Fruit fly (Drosophila melanogaster) whole organism, embryonic: ENCODE measurements around the gene Nup107.
A peak's percentile ranks its signal among the peaks of the same experiment; 100 is the strongest.

Experiments
- Antp ChIP-seq: fragments of 200-800 bp; sonication (Bioruptor generic); optimal IDR thresholded peaks from 3 replicates; lab custom pipeline; 2016; ENCODE audit warnings: missing biosample characterization, missing genetic modification characterization
- Awh ChIP-seq: fragments of 200-800 bp; sonication (Bioruptor generic); IDR thresholded peaks from 2 replicates; pipeline ENCODE4, ENCODE4 v1.3.6; 2022; ENCODE audit warnings: missing biosample characterization, missing genetic modification characterization
- CG11504 ChIP-seq: fragments of 200-800 bp; sonication (Bioruptor generic); optimal IDR thresholded peaks from 3 replicates; lab custom pipeline; 2019; ENCODE audit warnings: missing biosample characterization, mild to moderate bottlenecking, missing genetic modification characterization, moderate library complexity
- CG11560 ChIP-seq: fragments of 200-800 bp; sonication (Bioruptor generic); IDR thresholded peaks from 3 replicates; pipeline ENCODE4 v1.3.6; 2022; ENCODE audit warnings: missing biosample characterization, missing genetic modification characterization
- CG12236 ChIP-seq: fragments of 200-800 bp; sonication (Bioruptor generic); optimal IDR thresholded peaks from 2 replicates; lab custom pipeline; 2016; ENCODE audit warnings: missing biosample characterization, missing genetic modification characterization
- CG16815 ChIP-seq: fragments of 200-800 bp; sonication (Bioruptor generic); optimal IDR thresholded peaks from 3 replicates; lab custom pipeline; 2017; ENCODE audit warnings: missing biosample characterization, mild to moderate bottlenecking, missing genetic modification characterization
- CG31365 ChIP-seq: fragments of 200-800 bp; sonication (Bioruptor generic); optimal IDR thresholded peaks from 2 replicates; lab custom pipeline; 2018; ENCODE audit warnings: missing biosample characterization, mild to moderate bottlenecking, missing genetic modification characterization
- CG32767 ChIP-seq: fragments of 200-800 bp; sonication (Bioruptor generic); IDR thresholded peaks from 2 replicates; pipeline ENCODE4 v1.3.6; 2022; ENCODE audit warnings: missing biosample characterization, missing genetic modification characterization
- CG3726 ChIP-seq: fragments of 200-800 bp; sonication (Bioruptor generic); IDR thresholded peaks from 3 replicates; pipeline ENCODE4, ENCODE4 v1.3.6; 2022; ENCODE audit warnings: missing biosample characterization, missing genetic modification characterization
- CG43689 ChIP-seq: fragments of 200-800 bp; sonication (Bioruptor generic); IDR thresholded peaks from 2 replicates; pipeline ENCODE4 v1.3.6; 2022; ENCODE audit warnings: missing biosample characterization, missing genetic modification characterization
- CG4707 ChIP-seq: fragments of 200-800 bp; sonication (Bioruptor generic); optimal IDR thresholded peaks from 2 replicates; lab custom pipeline; 2018; ENCODE audit warnings: missing biosample characterization, mild to moderate bottlenecking, missing genetic modification characterization, moderate library complexity
- CG5180 ChIP-seq: fragments of 200-800 bp; sonication (Bioruptor generic); optimal IDR thresholded peaks from 3 replicates; lab custom pipeline; 2017; ENCODE audit warnings: missing biosample characterization, missing genetic modification characterization, mild to moderate bottlenecking, moderate library complexity, missing genetic modification reagents
- CG6254 ChIP-seq: fragments of 200-800 bp; sonication (Bioruptor generic); optimal IDR thresholded peaks from 3 replicates; lab custom pipeline; 2017; ENCODE audit warnings: mild to moderate bottlenecking, missing biosample characterization, missing genetic modification reagents, missing genetic modification characterization
- CG8290 ChIP-seq, 3 experiments: fragments of 200-800 bp; sonication (Bioruptor generic); optimal IDR thresholded peaks; 2 replicates each; lab custom pipeline; 2016 to 2019; ENCODE audit warnings: missing biosample characterization in 3 of 3, missing genetic modification characterization in 3 of 3, mild to moderate bottlenecking in 2 of 3, moderate library complexity in 1 of 3
- CTCF ChIP-seq: fragments of 200-800 bp; sonication (Bioruptor generic); optimal IDR thresholded peaks from 2 replicates; lab custom pipeline; 2017; ENCODE audit warnings: missing biosample characterization, mild to moderate bottlenecking, missing genetic modification characterization, moderate library complexity
- Dref ChIP-seq: fragments of 200-800 bp; sonication (Bioruptor generic); IDR thresholded peaks from 2 replicates; pipeline ENCODE4 v1.3.6; 2022; ENCODE audit warnings: missing biosample characterization, missing genetic modification characterization
- Jarid2 ChIP-seq: fragments of 200-800 bp; sonication (Bioruptor generic); optimal IDR thresholded peaks from 3 replicates; lab custom pipeline; 2017; ENCODE audit warnings: mild to moderate bottlenecking, missing biosample characterization, missing genetic modification reagents, missing genetic modification characterization
- Kr ChIP-seq: fragments of 200-800 bp; sonication (Bioruptor generic); optimal IDR thresholded peaks from 2 replicates; lab custom pipeline; 2017; ENCODE audit warnings: missing biosample characterization, mild to moderate bottlenecking, missing genetic modification characterization
- NK7.1 ChIP-seq: fragments of 200-800 bp; sonication (Bioruptor generic); optimal IDR thresholded peaks from 3 replicates; lab custom pipeline; 2016; ENCODE audit warnings: missing biosample characterization, missing genetic modification characterization
- Pdp1 ChIP-seq, 2 experiments: fragments of 200-800 bp; sonication (Bioruptor generic); optimal IDR thresholded peaks; 3 replicates each; lab custom pipeline; 2016; ENCODE audit warnings: missing biosample characterization in 2 of 2, missing genetic modification characterization in 2 of 2, mild to moderate bottlenecking in 1 of 2, moderate library complexity in 1 of 2
- ara ChIP-seq: fragments of 200-800 bp; sonication (Bioruptor generic); IDR thresholded peaks from 2 replicates; pipeline ENCODE4 v1.3.6; 2022; ENCODE audit warnings: missing biosample characterization, missing genetic modification characterization
- ash1 ChIP-seq: fragments of 200-800 bp; sonication (Bioruptor generic); optimal IDR thresholded peaks from 2 replicates; lab custom pipeline; 2018; ENCODE audit warnings: missing biosample characterization, mild to moderate bottlenecking, missing genetic modification characterization
- crol ChIP-seq: fragments of 200-800 bp; sonication (Bioruptor generic); IDR thresholded peaks from 2 replicates; pipeline ENCODE4 v1.3.6; 2022; ENCODE audit warnings: missing biosample characterization, missing genetic modification characterization
- dan ChIP-seq: fragments of 200-800 bp; sonication (Bioruptor generic); IDR thresholded peaks from 2 replicates; pipeline ENCODE4 v1.3.6; 2022; ENCODE audit warnings: missing biosample characterization, missing genetic modification characterization
- ham ChIP-seq: fragments of 200-800 bp; sonication (Bioruptor generic); IDR thresholded peaks from 2 replicates; pipeline ENCODE4 v1.3.6; 2022; ENCODE audit warnings: missing biosample characterization, missing genetic modification characterization
- hb ChIP-seq: fragments of 200-800 bp; sonication (Bioruptor generic); IDR thresholded peaks from 3 replicates; pipeline ENCODE4 v1.3.6; 2022; ENCODE audit warnings: missing biosample characterization, missing genetic modification characterization; ENCODE audit not compliant: partially characterized antibody
- klu ChIP-seq: fragments of 200-800 bp; sonication (Bioruptor generic); IDR thresholded peaks from 2 replicates; pipeline ENCODE4 v1.3.6; 2022; ENCODE audit warnings: missing biosample characterization, missing genetic modification characterization
- lab ChIP-seq: fragments of 200-800 bp; sonication (Bioruptor generic); optimal IDR thresholded peaks from 3 replicates; lab custom pipeline; 2017; ENCODE audit warnings: missing biosample characterization, missing genetic modification characterization, mild to moderate bottlenecking, moderate library complexity, missing genetic modification reagents
- lilli ChIP-seq: fragments of 200-800 bp; sonication (Bioruptor generic); optimal IDR thresholded peaks from 3 replicates; lab custom pipeline; 2016; ENCODE audit warnings: missing biosample characterization, missing genetic modification characterization
- lmd ChIP-seq: fragments of 200-800 bp; sonication (Bioruptor generic); IDR thresholded peaks from 2 replicates; pipeline ENCODE4 v1.3.6; 2022; ENCODE audit warnings: missing biosample characterization, missing genetic modification characterization
- mld ChIP-seq: fragments of 200-800 bp; sonication (Bioruptor generic); IDR thresholded peaks from 3 replicates; pipeline ENCODE4 v1.3.6; 2022; ENCODE audit warnings: missing biosample characterization, missing genetic modification characterization; ENCODE audit not compliant: partially characterized antibody
- pnt ChIP-seq: fragments of 200-800 bp; sonication (Bioruptor generic); optimal IDR thresholded peaks from 3 replicates; lab custom pipeline; 2016; ENCODE audit warnings: missing biosample characterization, missing genetic modification characterization
- sima ChIP-seq: fragments of 200-800 bp; sonication (Bioruptor generic); optimal IDR thresholded peaks from 2 replicates; lab custom pipeline; 2016; ENCODE audit warnings: missing biosample characterization, missing genetic modification characterization
- ssp ChIP-seq: fragments of 200-800 bp; sonication (Bioruptor generic); IDR thresholded peaks from 2 replicates; pipeline ENCODE4 v1.3.6; 2022; ENCODE audit warnings: missing biosample characterization, missing genetic modification characterization
- stwl ChIP-seq: fragments of 200-800 bp; sonication (Bioruptor generic); optimal IDR thresholded peaks from 3 replicates; lab custom pipeline; 2018; ENCODE audit warnings: missing biosample characterization, mild to moderate bottlenecking, missing genetic modification characterization, moderate library complexity
- sug ChIP-seq: fragments of 200-800 bp; optimal IDR thresholded peaks from 2 replicates; lab custom pipeline; 2019; ENCODE audit warnings: missing biosample characterization, mild to moderate bottlenecking, missing genetic modification characterization, moderate library complexity

Gene Nup107

DNA sequence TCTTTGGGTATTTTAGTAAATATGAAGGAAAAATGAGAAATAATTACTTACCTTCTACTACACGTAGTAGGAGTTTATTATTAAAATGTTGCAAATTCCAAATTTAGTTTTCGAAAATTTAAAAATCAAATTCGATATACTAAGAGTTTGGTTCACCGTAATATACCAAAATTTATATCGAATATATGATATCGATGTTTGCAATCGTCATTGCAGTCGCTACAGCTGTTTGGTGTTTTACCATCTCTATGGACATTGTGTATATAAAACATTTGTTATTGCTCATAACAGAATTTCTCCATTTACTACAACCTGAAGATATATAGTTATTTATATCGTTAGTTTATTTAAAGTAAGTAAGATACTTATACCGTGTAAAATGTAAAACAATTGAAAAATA is 7.1 kb downstream of the Nup107 start, which contains the start of gene CG6443 (continued):
- TF ChIP-seq hb (GFP tag; lab: Robert Waterston, UW), result 0 out of 3 replicates have a peak, but pooled peaks have one; percentile 20
- TF ChIP-seq CG11560, result peak; percentile 97
- TF ChIP-seq Pdp1 (GFP tag; optimal IDR thresholded peaks at IDR 0.05; lab: Kevin White, UChicago), result peak in 1 of 2 experiments; percentile 12

dm6 chr2L:10723903-10724302 is 12.0 kb downstream of the Nup107 start, which contains the start of gene CG6431:
TSS of gene CG6431 (plus strand) at chr2L:10724203.
- TF ChIP-seq CG3726 (peak; percentile 19; the same call in 1 of the 3 replicates), Antp (GFP tag; lab: Kevin White, UChicago) (no peak)

- TF ChIP-seq NK7.1 (GFP tag; lab: Kevin White, UChicago) (no peak), CTCF (GFP tag; lab: Kevin White, UChicago) (peak; percentile 17), stwl (tag; lab: Kevin White, UChicago) (peak; percentile 66), lilli (no peak), CG16815 (GFP tag; lab: Kevin White, UChicago) (no peak), CG31365 (tag; lab: Kevin White, UChicago) (peak; percentile 77), CG11504 (peak; percentile 36)
Measured at dm6 chr2L:10721535-10721934, 14.3 kb downstream of the Nup107 start.

dm6 chr2L:10711221-10711620 is 24.6 kb downstream of the Nup107 start:
- TF ChIP-seq mld (GFP tag; lab: Robert Waterston, UW) (no peak), ssp (no peak), hb (GFP tag; lab: Robert Waterston, UW) (0 out of 3 replicates have a peak, but pooled peaks have one; percentile 19), sima (GFP tag; lab: Kevin White, UChicago) (no peak), ash1 (no peak), CG5180 (GFP tag; lab: Kevin White, UChicago) (peak; percentile 93), Dref (GFP tag; lab: Robert Waterston, UW) (no peak), sug (no peak), pnt (GFP tag; lab: Kevin White, UChicago) (no peak), lmd (0 out of 2 replicates have a peak, but pooled peaks have one; percentile 19), crol (GFP tag; lab: Robert Waterston, UW) (peak; percentile 37; the same call in 1 of the 2 replicates)
- TF ChIP-seq, all 482 proteins: peak for 4

DNA sequence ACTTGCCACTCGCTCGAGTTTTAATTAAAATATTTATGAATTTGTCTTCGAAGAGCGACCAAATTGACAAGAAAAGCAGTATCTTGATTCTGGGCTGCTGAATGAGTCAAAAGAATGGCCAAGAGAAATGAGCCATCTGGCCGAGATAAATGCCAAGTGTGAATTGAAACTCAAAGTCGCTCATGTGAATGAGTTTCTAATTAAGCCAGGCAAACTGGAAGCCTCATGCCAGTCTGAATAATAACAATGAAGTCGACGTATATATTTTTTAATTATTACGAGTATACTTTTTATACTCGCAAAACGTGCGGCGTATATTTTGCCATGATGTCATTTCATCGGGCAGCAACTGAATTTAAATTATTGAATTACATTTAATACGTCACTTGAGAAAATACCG is 26.5 kb downstream of the Nup107 start, which contains the start of gene Lip2:
TSS of gene Lip2 (minus strand) at position 101 of the 400 bp plus-strand sequence.
- TF ChIP-seq crol (GFP tag; lab: Robert Waterston, UW) (no peak), Jarid2 (GFP tag; lab: Kevin White, UChicago) (no peak), CG8290 (GFP tag; optimal IDR thresholded peaks at IDR 0.05; lab: Kevin White, UChicago) (no peak), CG8290 (tag; optimal IDR thresholded peaks at IDR 0.05; lab: Kevin White, UChicago) (no peak), ham (no peak), klu (no peak), CG6254 (GFP tag; lab: Kevin White, UChicago) (no peak), CG4707 (GFP tag; lab: Kevin White, UChicago) (no peak), CG12236 (no peak), ara (GFP tag; lab: Robert Waterston, UW) (no peak), lab (GFP tag; lab: Kevin White, UChicago) (no peak), CG43689 (GFP tag; lab: Robert Waterston, UW) (no peak), Awh (GFP tag; lab: Robert Waterston, UW) (no peak), CG32767 (GFP tag; lab: Robert Waterston, UW) (no peak), dan (GFP tag; lab: Robert Waterston, UW) (no peak), Kr (GFP tag; lab: Kevin White, UChicago) (no peak)
